Fruit fly (Drosophila melanogaster): ENCODE results near the gene CG13962.

dm6 chr2L:19768967-19769366 lies 45.4 kb downstream of the CG13962 start, which contains the start of gene bsh:
- TF ChIP-seq acj6 (GFP tag; optimal IDR thresholded peaks at IDR 0.05) (no peak), CG7368 (GFP tag; optimal IDR thresholded peaks at IDR 0.05) (no peak)

Data from whole organism, prepupa.